Fruit fly (Drosophila melanogaster): ENCODE measurements around the gene Jon66Ci.
A peak's percentile ranks its signal among the peaks of the same experiment; 100 is the strongest.

The Jon66Ci gene

dm6 chr3L:8358138-8358537, 33.2 kb upstream of the Jon66Ci start:
- TF ChIP-seq fd64A (GFP tag; optimal IDR thresholded peaks at IDR 0.05) (no peak), vvl (GFP tag; IDR thresholded peaks at IDR 0.05) (0 out of 2 replicates have a peak, but pooled peaks have one; percentile 16), grn (GFP tag; optimal IDR thresholded peaks at IDR 0.05) (no peak), CG2120 (GFP tag; optimal IDR thresholded peaks at IDR 0.05) (peak; percentile 12), dpn (GFP tag; optimal IDR thresholded peaks at IDR 0.05) (no peak), Med (GFP tag) (peak; percentile 78), nom (GFP tag; optimal IDR thresholded peaks at IDR 0.05) (peak; percentile 54)

dm6 chr3L:8358776-8359455, 32.4 kb upstream of the Jon66Ci start:
- TF ChIP-seq CG4328 (GFP tag; optimal IDR thresholded peaks at IDR 0.05) = no peak
- no peak for TF ChIP-seq Jarid2 (GFP tag; optimal IDR thresholded peaks at IDR 0.05)
- TF ChIP-seq jumu (GFP tag; optimal IDR thresholded peaks at IDR 0.05) = no peak
- TF ChIP-seq CG34422 (GFP tag; IDR thresholded peaks at IDR 0.05) = peak; percentile 48; the same call in 1 of the 3 replicates
- TF ChIP-seq CG2199 (GFP tag; IDR thresholded peaks at IDR 0.05) = no peak
- TF ChIP-seq HLH54F (GFP tag; optimal IDR thresholded peaks at IDR 0.05) = no peak
- no peak for TF ChIP-seq ash1 (GFP tag; optimal IDR thresholded peaks at IDR 0.05)
- peak; percentile 51 for TF ChIP-seq sqz (GFP tag; optimal IDR thresholded peaks at IDR 0.05)
- TF ChIP-seq Nf-YC (tag; optimal IDR thresholded peaks at IDR 0.05) = no peak
- peak; percentile 74 for TF ChIP-seq CG6791 (GFP tag; IDR thresholded peaks at IDR 0.05; ENCODE audit: partially characterized antibody)
- peak; percentile 57; the same call in 1 of the 2 replicates for TF ChIP-seq bbx (GFP tag; IDR thresholded peaks at IDR 0.05; ENCODE audit: partially characterized antibody)
- no peak for TF ChIP-seq CG3838 (GFP tag; optimal IDR thresholded peaks at IDR 0.05)
- TF ChIP-seq CG33213 (GFP tag; optimal IDR thresholded peaks at IDR 0.05) = no peak
- no peak for TF ChIP-seq ara (GFP tag; IDR thresholded peaks at IDR 0.05)
- TF ChIP-seq CG6813 (GFP tag; optimal IDR thresholded peaks at IDR 0.05) = no peak
- no peak; the same call in 1 of the 2 replicates for TF ChIP-seq CG2129 (GFP tag; IDR thresholded peaks at IDR 0.05; ENCODE audit: partially characterized antibody)
- TF ChIP-seq CG10267 (tag; optimal IDR thresholded peaks at IDR 0.05) = no peak
- no peak for TF ChIP-seq B-H2 (GFP tag; optimal IDR thresholded peaks at IDR 0.05)
- TF ChIP-seq CG9817 (tag; optimal IDR thresholded peaks at IDR 0.05) = no peak
- no peak for TF ChIP-seq CG10462 (GFP tag; optimal IDR thresholded peaks at IDR 0.05)
- no peak for TF ChIP-seq Atf3 (GFP tag; optimal IDR thresholded peaks at IDR 0.05)
- TF ChIP-seq chinmo (GFP tag; IDR thresholded peaks at IDR 0.05; ENCODE audit: partially characterized antibody) = peak; percentile 75; the same call in 3 of the 4 replicates
- TF ChIP-seq Myb (GFP tag; optimal IDR thresholded peaks at IDR 0.05) = no peak
- TF ChIP-seq sd (tag; optimal IDR thresholded peaks at IDR 0.05) = peak; percentile 19
- no peak for TF ChIP-seq HmgZ (tag; optimal IDR thresholded peaks at IDR 0.05)
- TF ChIP-seq inv (GFP tag; IDR thresholded peaks at IDR 0.05; ENCODE audit: partially characterized antibody) = peak; percentile 43; the same call in 1 of the 2 replicates
- no peak for TF ChIP-seq CG11398 (GFP tag; optimal IDR thresholded peaks at IDR 0.05)
- TF ChIP-seq Tbp (GFP tag; optimal IDR thresholded peaks at IDR 0.05) = no peak
- TF ChIP-seq CG9727 (GFP tag; optimal IDR thresholded peaks at IDR 0.05) = peak; percentile 6
- TF ChIP-seq danr (GFP tag; IDR thresholded peaks at IDR 0.05) = no peak
- TF ChIP-seq dm (GFP tag; optimal IDR thresholded peaks at IDR 0.05) = no peak
- TF ChIP-seq Hsf (GFP tag; optimal IDR thresholded peaks at IDR 0.05) = no peak
- TF ChIP-seq CG12155 (GFP tag; optimal IDR thresholded peaks at IDR 0.05) = peak; percentile 80
- no peak for TF ChIP-seq otp (GFP tag; IDR thresholded peaks at IDR 0.05)
- TF ChIP-seq CG17568 (GFP tag; optimal IDR thresholded peaks at IDR 0.05) = no peak
- TF ChIP-seq her (GFP tag; optimal IDR thresholded peaks at IDR 0.05) = no peak
- no peak for TF ChIP-seq fd96Cb (tag; optimal IDR thresholded peaks at IDR 0.05)
- no peak for TF ChIP-seq Lhr (GFP tag; optimal IDR thresholded peaks at IDR 0.05)
- TF ChIP-seq knrl (GFP tag; IDR thresholded peaks at IDR 0.05; ENCODE audit: partially characterized antibody) = 0 out of 3 replicates have a peak, but pooled peaks have one; percentile 37
- TF ChIP-seq CG11093 (GFP tag; IDR thresholded peaks at IDR 0.05) = no peak
- TF ChIP-seq CG6854 (GFP tag; optimal IDR thresholded peaks at IDR 0.05) = peak; percentile 12

All from whole organism, embryonic.